Worm (Caenorhabditis elegans) whole organism, L3 larva: ENCODE data around the gene Y71H2AM.6.

ENCODE experiments used
- R02D3.7 ChIP-seq: fragments of 150-350 bp; optimal IDR thresholded peaks from 2 replicates; lab custom pipeline; 2014; ENCODE audit warnings: missing biosample characterization, missing genetic modification characterization
- ZK546.5 ChIP-seq: sonication (generic microtip); optimal IDR thresholded peaks from 2 replicates; lab custom pipeline; 2017; ENCODE audit warnings: missing biosample characterization, missing genetic modification characterization
- aly-2 ChIP-seq: fragments of 150-350 bp; optimal IDR thresholded peaks from 2 replicates; lab custom pipeline; 2014; ENCODE audit warnings: missing biosample characterization, missing genetic modification characterization
- ama-1 ChIP-seq: fragments of 150-350 bp; optimal IDR thresholded peaks from 2 replicates; lab custom pipeline; 2018
- ceh-28 ChIP-seq: fragments of 150-350 bp; optimal IDR thresholded peaks from 2 replicates; lab custom pipeline; 2014; ENCODE audit warnings: missing biosample characterization, missing genetic modification reagents, missing genetic modification characterization
- ceh-82 ChIP-seq: fragments of 150-350 bp; optimal IDR thresholded peaks from 2 replicates; lab custom pipeline; 2014; ENCODE audit warnings: missing biosample characterization, missing genetic modification characterization
- ceh-9 ChIP-seq: sonication (generic microtip); optimal IDR thresholded peaks from 2 replicates; lab custom pipeline; 2018; ENCODE audit warnings: missing biosample characterization, missing genetic modification characterization
- daf-12 ChIP-seq: fragments of 150-350 bp; optimal IDR thresholded peaks from 2 replicates; lab custom pipeline; 2014; ENCODE audit warnings: missing biosample characterization, missing genetic modification reagents, missing genetic modification characterization
- egl-5 ChIP-seq: fragments of 150-350 bp; optimal IDR thresholded peaks from 2 replicates; lab custom pipeline; 2017; ENCODE audit warnings: missing biosample characterization, missing genetic modification reagents, missing genetic modification characterization, inconsistent platforms
- elt-1 ChIP-seq: fragments of 150-350 bp; optimal IDR thresholded peaks from 2 replicates; lab custom pipeline; 2014; ENCODE audit warnings: missing biosample characterization, missing genetic modification characterization
- elt-3 ChIP-seq, 3 experiments: fragments of 150-350 bp in 1 of 3; sonication (generic microtip) in 2 of 3; optimal IDR thresholded peaks; 2 replicates in 2 of 3; 4 replicates in 1 of 3; lab custom pipeline; 2014 to 2017; ENCODE audit warnings: missing biosample characterization in 3 of 3, missing genetic modification characterization in 3 of 3
- fkh-2 ChIP-seq: fragments of 150-350 bp; optimal IDR thresholded peaks from 2 replicates; lab custom pipeline; 2014; ENCODE audit warnings: missing biosample characterization, missing genetic modification reagents, missing genetic modification characterization
- fos-1 ChIP-seq: fragments of 150-350 bp; optimal IDR thresholded peaks from 2 replicates; lab custom pipeline; 2014; ENCODE audit warnings: missing biosample characterization, missing genetic modification characterization
- hmg-11 ChIP-seq: sonication (generic microtip); optimal IDR thresholded peaks from 2 replicates; lab custom pipeline; 2016; ENCODE audit warnings: missing genetic modification characterization, missing compliant biosample characterization
- jun-1 ChIP-seq: fragments of 150-350 bp; optimal IDR thresholded peaks from 2 replicates; lab custom pipeline; 2014; ENCODE audit warnings: missing biosample characterization, missing genetic modification reagents, missing genetic modification characterization
- lin-39 ChIP-seq: fragments of 150-350 bp; optimal IDR thresholded peaks from 2 replicates; lab custom pipeline; 2018; ENCODE audit warnings: missing biosample characterization, missing genetic modification reagents, missing genetic modification characterization
- mdl-1 ChIP-seq: fragments of 150-350 bp; optimal IDR thresholded peaks from 2 replicates; lab custom pipeline; 2014; ENCODE audit warnings: missing biosample characterization, missing genetic modification characterization
- mml-1 ChIP-seq: fragments of 150-350 bp; sonication (generic microtip); optimal IDR thresholded peaks from 3 replicates; lab custom pipeline; 2014; ENCODE audit warnings: missing biosample characterization, missing genetic modification characterization
- nfya-1 ChIP-seq: sonication (generic microtip); optimal IDR thresholded peaks from 2 replicates; lab custom pipeline; 2017; ENCODE audit warnings: missing genetic modification characterization, mild to moderate bottlenecking, missing compliant biosample characterization, antibody characterized with exemption, moderate library complexity; ENCODE audit not compliant: insufficient read depth
- nhr-11 ChIP-seq: fragments of 150-350 bp; optimal IDR thresholded peaks from 2 replicates; lab custom pipeline; 2014; ENCODE audit warnings: missing biosample characterization, missing genetic modification characterization
- nhr-23 ChIP-seq: fragments of 150-350 bp; optimal IDR thresholded peaks from 2 replicates; lab custom pipeline; 2014; ENCODE audit warnings: missing biosample characterization, missing genetic modification reagents, missing genetic modification characterization
- nhr-237 ChIP-seq: fragments of 150-350 bp; optimal IDR thresholded peaks from 2 replicates; lab custom pipeline; 2014; ENCODE audit warnings: missing biosample characterization, missing genetic modification characterization
- nhr-25 ChIP-seq: sonication (generic microtip); optimal IDR thresholded peaks from 2 replicates; lab custom pipeline; 2017; ENCODE audit warnings: missing biosample characterization, missing genetic modification characterization
- nhr-43 ChIP-seq: sonication (generic microtip); optimal IDR thresholded peaks from 2 replicates; lab custom pipeline; 2016; ENCODE audit warnings: mild to moderate bottlenecking, missing genetic modification characterization, missing compliant biosample characterization; ENCODE audit not compliant: poor library complexity, severe bottlenecking
- nhr-67 ChIP-seq: fragments of 150-350 bp; optimal IDR thresholded peaks from 2 replicates; lab custom pipeline; 2014; ENCODE audit warnings: missing biosample characterization, missing genetic modification characterization
- nhr-76 ChIP-seq: fragments of 150-350 bp; sonication (generic microtip); optimal IDR thresholded peaks from 5 replicates; lab custom pipeline; 2014; ENCODE audit warnings: missing biosample characterization, missing genetic modification characterization
- nhr-77 ChIP-seq: fragments of 150-350 bp; optimal IDR thresholded peaks from 2 replicates; lab custom pipeline; 2014; ENCODE audit warnings: missing biosample characterization, missing genetic modification characterization
- pha-4 ChIP-seq: fragments of 150-350 bp; optimal IDR thresholded peaks from 2 replicates; lab custom pipeline; 2014; ENCODE audit warnings: missing biosample characterization, missing genetic modification reagents, missing genetic modification characterization
- pqm-1 ChIP-seq: fragments of 150-350 bp; optimal IDR thresholded peaks from 2 replicates; lab custom pipeline; 2017; ENCODE audit warnings: missing biosample characterization, missing genetic modification characterization, inconsistent platforms
- skn-1 ChIP-seq: fragments of 150-350 bp; optimal IDR thresholded peaks from 2 replicates; lab custom pipeline; 2014; ENCODE audit warnings: missing biosample characterization, missing genetic modification characterization
- tbx-2 ChIP-seq: sonication (generic microtip); optimal IDR thresholded peaks from 2 replicates; lab custom pipeline; 2016; ENCODE audit warnings: mild to moderate bottlenecking, missing genetic modification characterization, missing compliant biosample characterization
- unc-39 ChIP-seq: sonication (generic microtip); optimal IDR thresholded peaks from 4 replicates; lab custom pipeline; 2017; ENCODE audit warnings: missing biosample characterization, missing genetic modification characterization
- unc-62 ChIP-seq: fragments of 150-350 bp; sonication (generic microtip); optimal IDR thresholded peaks from 4 replicates; lab custom pipeline; 2014; ENCODE audit warnings: missing biosample characterization, missing genetic modification reagents, missing genetic modification characterization
- zag-1 ChIP-seq: fragments of 150-350 bp; optimal IDR thresholded peaks from 2 replicates; lab custom pipeline; 2014; ENCODE audit warnings: missing biosample characterization, missing genetic modification characterization
- ztf-11 ChIP-seq: fragments of 150-350 bp; optimal IDR thresholded peaks from 2 replicates; lab custom pipeline; 2014; ENCODE audit warnings: missing biosample characterization, missing genetic modification characterization

Y71H2AM.6 gene

DNA sequence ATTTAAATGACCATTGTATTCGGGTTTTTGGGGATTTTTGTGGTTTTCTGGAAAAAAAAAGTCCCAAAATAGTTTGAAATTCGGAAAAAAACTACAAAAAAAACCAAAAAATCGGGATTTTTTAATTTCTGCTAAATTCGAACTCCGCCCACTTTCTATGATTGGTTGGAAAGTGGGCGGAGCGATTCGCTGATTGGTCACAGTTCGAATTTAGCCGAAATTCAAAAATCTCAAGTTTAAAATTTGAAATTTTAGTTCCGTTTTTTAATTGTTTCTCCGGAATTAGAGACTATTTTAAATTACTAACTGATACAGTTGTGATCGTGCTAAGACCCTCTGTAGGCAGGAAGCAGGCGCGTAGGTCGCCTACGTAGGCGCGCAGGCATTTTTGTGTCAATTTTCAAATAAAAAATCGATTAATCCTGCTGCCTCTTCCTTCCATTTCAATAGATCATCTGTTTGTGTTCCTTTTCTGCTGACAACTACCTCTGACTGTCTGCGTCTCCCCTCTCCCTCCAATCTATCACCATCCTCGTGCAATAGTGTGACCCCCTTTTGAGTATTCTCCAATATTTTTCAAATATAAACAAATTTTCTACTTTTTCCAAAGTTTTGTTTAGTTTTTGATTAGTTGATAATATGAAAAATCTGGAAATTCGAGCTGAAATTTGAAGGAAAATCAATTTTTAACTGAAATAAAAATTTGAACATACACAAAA, 35.5 kb downstream of the Y71H2AM.6 start:
- TF ChIP-seq hmg-11 (tag; lab: Kevin White, UChicago) (no peak), nhr-76 (tag; lab: Kevin White, UChicago) (no peak), nhr-77 (no peak), unc-62 (GFP tag; lab: Kevin White, UChicago) (no peak), ztf-11 (tag; lab: Kevin White, UChicago) (no peak), ceh-82 (tag; lab: Kevin White, UChicago) (no peak), nhr-23 (peak; percentile 0), fkh-2 (no peak), nfya-1 (tag; lab: Kevin White, UChicago) (peak; percentile 93), pha-4 (tag; lab: Kevin White, UChicago) (peak; percentile 48), ceh-9 (no peak), elt-3 (tag; optimal IDR thresholded peaks at IDR 0.05; lab: Kevin White, UChicago) (no peak), mml-1 (tag; lab: Kevin White, UChicago) (no peak), R02D3.7 (tag; lab: Kevin White, UChicago) (no peak), nhr-237 (tag; lab: Kevin White, UChicago) (no peak), ceh-28 (no peak), jun-1 (tag; lab: Kevin White, UChicago) (no peak), ZK546.5 (no peak), nhr-43 (tag; lab: Kevin White, UChicago) (no peak), ama-1 (lab: Kevin White, UChicago) (no peak), mdl-1 (tag; lab: Kevin White, UChicago) (no peak)

DNA sequence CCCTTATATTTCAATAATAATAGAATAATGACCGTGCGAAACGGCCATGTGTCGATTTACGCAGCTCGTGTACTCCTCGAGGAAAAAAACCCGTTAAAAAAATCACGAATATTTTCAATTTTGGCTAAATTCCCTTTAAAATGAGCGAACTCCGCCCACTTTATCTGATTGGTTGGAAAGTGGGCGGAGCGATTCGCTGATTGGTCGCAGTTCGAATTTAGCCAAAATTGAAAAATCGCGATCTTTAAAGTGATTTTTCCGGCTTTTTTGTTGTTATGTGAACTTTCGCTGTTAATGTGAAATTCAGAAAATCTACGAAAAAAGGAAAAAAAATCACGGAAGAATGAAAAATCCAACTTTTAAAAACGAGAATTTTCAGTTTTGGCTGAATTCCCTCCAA, 37.0 kb downstream of the Y71H2AM.6 start:
- TF ChIP-seq nhr-23 (no peak), nfya-1 (tag; lab: Kevin White, UChicago) (peak; percentile 77), nhr-67 (tag; lab: Kevin White, UChicago) (no peak)

ce11 chrIII:2818980-2819379, 38.1 kb downstream of the Y71H2AM.6 start, which contains the start of gene pipp-4P:
pipp-4P (plus strand) TSS chrIII:2819280.
- no peak for TF ChIP-seq ZK546.5
- no peak for TF ChIP-seq tbx-2
- TF ChIP-seq unc-62 (GFP tag; lab: Kevin White, UChicago) = no peak
- no peak for TF ChIP-seq skn-1 (tag; lab: Kevin White, UChicago)
- TF ChIP-seq fos-1 (tag; lab: Kevin White, UChicago) = no peak
- no peak for TF ChIP-seq mml-1 (tag; lab: Kevin White, UChicago)
- TF ChIP-seq elt-1 (tag; lab: Kevin White, UChicago) = no peak
- no peak for TF ChIP-seq zag-1 (tag; lab: Kevin White, UChicago)
- TF ChIP-seq ceh-9 = no peak
- TF ChIP-seq nhr-25 (tag; lab: Kevin White, UChicago) = no peak
- no peak for TF ChIP-seq nhr-77
- no peak for TF ChIP-seq egl-5
- no peak for TF ChIP-seq nhr-11
- no peak for TF ChIP-seq pqm-1

ce11 chrIII:2826770-2827169, 45.9 kb downstream of the Y71H2AM.6 start, which contains the start of gene Y71H2AM.1:
Y71H2AM.1 (plus strand) TSS chrIII:2827070.
- no peak for TF ChIP-seq nhr-11
- TF ChIP-seq nhr-237 (tag; lab: Kevin White, UChicago) = no peak
- no peak for TF ChIP-seq unc-39 (tag; lab: Kevin White, UChicago)
- no peak for TF ChIP-seq ztf-11 (tag; lab: Kevin White, UChicago)
- TF ChIP-seq skn-1 (tag; lab: Kevin White, UChicago) = no peak
- no peak for TF ChIP-seq lin-39
- TF ChIP-seq aly-2 (tag; lab: Kevin White, UChicago) = no peak
- TF ChIP-seq hmg-11 (tag; lab: Kevin White, UChicago) = no peak
- TF ChIP-seq R02D3.7 (tag; lab: Kevin White, UChicago) = no peak
- TF ChIP-seq mdl-1 (tag; lab: Kevin White, UChicago) = no peak
- no peak for TF ChIP-seq daf-12 (tag; lab: Kevin White, UChicago)
- TF ChIP-seq pha-4 (tag; lab: Kevin White, UChicago) = no peak
